Worm (Caenorhabditis elegans) whole organism, late embryonic: ENCODE results near the gene C26F1.3.

Source experiments
- pha-4 ChIP-seq: fragments of 150-350 bp; optimal IDR thresholded peaks from 2 replicates; lab custom pipeline; 2018; ENCODE audit warnings: missing biosample characterization, missing genetic modification reagents, missing genetic modification characterization
- sox-4 ChIP-seq: sonication (generic microtip); optimal IDR thresholded peaks from 2 replicates; lab custom pipeline; 2017; ENCODE audit warnings: mild to moderate bottlenecking, missing genetic modification characterization, inconsistent platforms, missing compliant biosample characterization
- unc-55 ChIP-seq: sonication (generic microtip); optimal IDR thresholded peaks from 2 replicates; lab custom pipeline; 2017; ENCODE audit warnings: missing biosample characterization, missing genetic modification reagents, missing genetic modification characterization

ce11 chrV:7733240-7733765 is 43.8 kb upstream of the C26F1.3 start:
- no peak for TF ChIP-seq unc-55 (GFP tag; lab: Kevin White, UChicago)
- no peak for TF ChIP-seq pha-4 (tag; lab: Kevin White, UChicago)
- no peak for TF ChIP-seq sox-4 (tag; lab: Kevin White, UChicago)
